Worm (Caenorhabditis elegans): ENCODE results near the gene Y71H2AM.29.

Y71H2AM.29 gene

DNA sequence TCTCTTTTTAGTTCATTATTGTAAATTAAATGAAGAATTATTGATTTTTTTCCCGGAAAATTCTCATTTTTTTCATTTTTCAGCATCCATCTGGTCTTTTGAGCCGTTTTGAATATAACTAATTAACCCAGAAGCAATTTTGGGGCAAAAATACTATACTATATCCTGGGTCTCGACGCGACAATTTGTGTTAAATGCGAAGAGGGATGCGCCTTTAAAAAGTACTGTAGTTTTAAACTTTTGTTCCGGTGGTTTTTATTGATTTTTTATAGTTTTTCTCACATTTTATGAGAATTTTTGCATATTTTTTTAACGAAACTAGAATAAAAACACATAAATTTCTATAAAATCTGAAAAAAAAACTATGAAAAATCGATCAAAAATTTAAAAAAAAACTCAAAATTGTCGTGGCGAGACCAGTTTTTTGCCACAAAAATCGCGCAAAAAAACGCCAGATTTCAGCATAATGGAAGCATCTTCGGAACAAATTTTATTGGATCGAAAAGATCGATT lies 44.5 kb upstream of the Y71H2AM.29 start, which contains the start of gene tbcc-1:
Gene tbcc-1 (plus strand): TSS at position 463 of the 513 bp plus-strand sequence.
- no peak for TF ChIP-seq lin-13 (GFP tag; optimal IDR thresholded peaks at IDR 0.05)
- TF ChIP-seq lin-38 (GFP tag; IDR thresholded peaks at IDR 0.05), result peak; percentile 49
- no peak for TF ChIP-seq nhr-42 (GFP tag; IDR thresholded peaks at IDR 0.05)
- TF ChIP-seq dmd-6 (GFP tag; IDR thresholded peaks at IDR 0.05), result no peak
- no peak for TF ChIP-seq nhr-237 (tag; optimal IDR thresholded peaks at IDR 0.05)
- no peak for TF ChIP-seq pha-4 (GFP tag; IDR thresholded peaks at IDR 0.05)
- TF ChIP-seq pha-4 (tag; optimal IDR thresholded peaks at IDR 0.05), result no peak
- peak; percentile 60 for TF ChIP-seq ama-1 (optimal IDR thresholded peaks at IDR 0.05)
- no peak for TF ChIP-seq ces-1 (GFP tag; optimal IDR thresholded peaks at IDR 0.05)
- no peak for TF ChIP-seq ceh-44 (GFP tag; IDR thresholded peaks at IDR 0.05)

DNA sequence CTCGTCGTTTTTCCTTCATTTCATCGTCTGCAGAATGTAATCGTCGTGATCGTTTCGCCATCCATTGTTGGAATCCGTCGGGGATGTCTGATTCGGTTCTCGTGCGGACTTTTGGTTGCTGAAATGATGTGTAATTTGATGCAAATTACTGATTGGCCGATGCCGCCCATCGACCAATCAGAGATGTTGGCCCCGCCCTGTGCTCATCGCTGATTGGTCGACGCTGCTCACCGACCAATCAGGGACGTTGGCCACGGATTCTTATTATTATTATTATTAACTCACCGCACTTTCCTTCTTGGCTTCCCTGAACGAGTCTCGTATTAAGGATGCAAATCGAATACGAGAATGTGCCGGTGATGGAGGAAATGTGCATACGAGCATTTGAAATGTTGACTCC lies 38.5 kb upstream of the Y71H2AM.29 start:
- TF ChIP-seq aly-2 (tag; optimal IDR thresholded peaks at IDR 0.05) (no peak), hif-1 (tag; optimal IDR thresholded peaks at IDR 0.05) (no peak), daf-12 (tag; optimal IDR thresholded peaks at IDR 0.05) (no peak), zag-1 (tag; optimal IDR thresholded peaks at IDR 0.05) (no peak), D1046.2 (GFP tag; IDR thresholded peaks at IDR 0.05) (no peak), ctbp-1 (GFP tag; IDR thresholded peaks at IDR 0.05) (no peak), aha-1 (tag) (peak; percentile 74)

DNA sequence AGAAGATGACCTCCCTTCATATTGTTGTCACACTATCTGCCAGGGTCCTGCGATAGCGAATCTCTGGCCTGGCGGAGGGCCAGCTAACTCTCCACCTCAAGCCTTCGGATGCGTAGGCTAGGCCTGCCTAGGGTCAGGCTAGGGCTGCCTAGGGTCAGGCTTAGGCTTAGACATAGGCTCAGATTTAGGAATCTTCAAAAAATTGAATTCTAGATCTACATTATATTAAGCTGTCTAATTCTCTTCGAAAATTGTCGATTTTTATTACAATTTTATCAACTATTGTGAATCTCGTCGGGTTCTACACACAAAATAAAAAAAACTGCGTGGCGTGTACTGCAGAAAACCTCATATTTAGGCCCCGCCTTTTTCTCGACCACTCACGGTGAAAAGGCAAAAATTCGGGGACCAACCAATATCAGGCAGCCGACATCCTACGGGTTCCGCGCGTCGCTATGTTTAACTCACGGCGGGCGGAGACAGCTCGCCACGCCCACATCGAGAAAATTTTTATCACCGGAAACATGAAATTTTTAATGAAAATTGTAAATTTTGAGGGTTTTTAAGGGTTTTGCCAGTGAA lies 37.0 kb upstream of the Y71H2AM.29 start:
- TF ChIP-seq pha-4 (GFP tag; IDR thresholded peaks at IDR 0.05) (0 out of 2 replicates have a peak, but pooled peaks have one; percentile 28), pha-4 (tag; optimal IDR thresholded peaks at IDR 0.05) (no peak), arid-1 (GFP tag; conservative IDR thresholded peaks at IDR 0.05) (0 out of 2 replicates have a peak, but pooled peaks have one; percentile 20), Y48G9A.11 (GFP tag; IDR thresholded peaks at IDR 0.05) (peak; percentile 49; the same call in 1 of the 2 replicates), lin-38 (GFP tag; IDR thresholded peaks at IDR 0.05) (peak; percentile 68), zip-2 (tag; optimal IDR thresholded peaks at IDR 0.05) (no peak), set-16 (GFP tag; IDR thresholded peaks at IDR 0.05) (peak; percentile 45), sdz-12 (GFP tag; optimal IDR thresholded peaks at IDR 0.05) (no peak)

DNA sequence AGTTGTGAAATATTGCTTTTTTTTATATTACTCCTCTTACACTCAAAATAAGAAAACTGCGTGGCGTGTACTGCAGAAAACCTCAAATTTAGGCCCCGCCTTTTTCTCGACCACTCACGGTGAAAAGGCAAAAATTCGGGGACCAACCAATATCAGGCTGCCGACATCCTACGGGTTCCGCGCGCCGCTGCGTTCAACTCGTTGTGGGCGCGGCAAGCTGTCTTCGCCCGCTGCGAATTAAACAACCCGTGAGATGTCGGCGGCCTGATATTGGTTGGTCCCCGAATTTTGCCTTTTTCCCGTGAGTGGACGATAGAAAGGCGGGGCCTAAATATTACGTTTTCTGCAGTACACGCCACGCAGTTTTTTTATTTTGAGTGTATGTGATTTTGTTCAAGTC lies 35.1 kb upstream of the Y71H2AM.29 start:
- TF ChIP-seq set-16 (GFP tag; IDR thresholded peaks at IDR 0.05) (peak; percentile 44; the same call in 1 of the 2 replicates), egl-43 (GFP tag; IDR thresholded peaks at IDR 0.05) (peak; percentile 60; the same call in 1 of the 2 replicates), lin-38 (GFP tag; IDR thresholded peaks at IDR 0.05) (peak; percentile 11; the same call in 1 of the 2 replicates)

DNA sequence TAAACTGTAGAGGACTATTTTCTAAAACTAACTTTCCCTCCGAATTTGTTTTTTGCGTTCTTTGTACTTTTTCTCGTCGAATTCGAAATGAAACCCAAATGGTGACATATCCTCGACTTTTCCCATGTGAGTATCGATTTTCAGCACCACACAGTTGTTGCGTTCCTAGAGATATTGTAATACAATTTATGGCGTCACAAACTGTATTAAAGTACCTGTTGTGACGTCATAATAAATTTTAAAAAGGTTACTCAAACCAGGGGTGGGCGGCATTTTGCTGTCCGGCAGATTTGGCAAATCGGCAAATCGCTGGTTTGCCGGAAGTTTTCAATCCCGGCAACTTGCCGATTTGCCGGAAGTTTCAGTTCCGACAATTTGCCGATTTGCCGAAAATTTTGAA lies 31.8 kb upstream of the Y71H2AM.29 start:
- no peak for TF ChIP-seq T20F7.1 (GFP tag; optimal IDR thresholded peaks at IDR 0.05)
- TF ChIP-seq duxl-1 (tag; optimal IDR thresholded peaks at IDR 0.05; ENCODE audit: poor library complexity), result no peak
- no peak for TF ChIP-seq jun-1 (tag; optimal IDR thresholded peaks at IDR 0.05)
- TF ChIP-seq nhr-77 (tag; optimal IDR thresholded peaks at IDR 0.05), result no peak
- TF ChIP-seq F49E8.2 (tag; optimal IDR thresholded peaks at IDR 0.05; ENCODE audit: borderline replicate concordance), result no peak
- no peak for TF ChIP-seq lin-38 (GFP tag; IDR thresholded peaks at IDR 0.05)
- no peak for TF ChIP-seq daf-16 (GFP tag; optimal IDR thresholded peaks at IDR 0.05)
- TF ChIP-seq daf-16 (tag; optimal IDR thresholded peaks at IDR 0.05), result no peak
- TF ChIP-seq Y75B8A.6 (GFP tag; IDR thresholded peaks at IDR 0.05), result no peak
- no peak for TF ChIP-seq mxl-3 (GFP tag; optimal IDR thresholded peaks at IDR 0.05)
- TF ChIP-seq set-16 (GFP tag; IDR thresholded peaks at IDR 0.05), result no peak
- TF ChIP-seq lsy-2 (tag; optimal IDR thresholded peaks at IDR 0.05), result no peak
- no peak for TF ChIP-seq ZK546.5 (tag; optimal IDR thresholded peaks at IDR 0.05)

Measured in whole organism, L4 larva.